Worm (Caenorhabditis elegans) whole organism, L1 larva: Measurements from ENCODE around the gene fbf-1.

ENCODE experiments used
- C04F5.9 ChIP-seq: sonication (generic microtip); optimal IDR thresholded peaks from 2 replicates; lab custom pipeline; 2016; ENCODE audit warnings: missing genetic modification characterization, missing compliant biosample characterization
- C16A3.4 ChIP-seq: fragments of 150-350 bp; optimal IDR thresholded peaks from 2 replicates; lab custom pipeline; 2014; ENCODE audit warnings: missing biosample characterization, missing genetic modification characterization
- C34B4.2 ChIP-seq: sonication (generic microtip); optimal IDR thresholded peaks from 2 replicates; lab custom pipeline; 2017; ENCODE audit warnings: mild to moderate bottlenecking, missing genetic modification characterization, missing compliant biosample characterization
- Y116A8C.19 ChIP-seq: sonication (generic microtip); optimal IDR thresholded peaks from 2 replicates; lab custom pipeline; 2016; ENCODE audit warnings: missing compliant biosample characterization, missing genetic modification characterization, borderline replicate concordance
- aha-1 ChIP-seq: fragments of 150-350 bp; optimal IDR thresholded peaks from 2 replicates; lab custom pipeline; 2014; ENCODE audit warnings: missing biosample characterization, missing genetic modification characterization
- ama-1 ChIP-seq: fragments of 150-350 bp; optimal IDR thresholded peaks from 2 replicates; lab custom pipeline; 2014
- ceh-8 ChIP-seq: fragments of 200-800 bp; sonication (Bioruptor generic); optimal IDR thresholded peaks from 2 replicates; lab custom pipeline; 2018; ENCODE audit warnings: mild to moderate bottlenecking, missing genetic modification characterization, moderate library complexity, missing compliant biosample characterization
- dpl-1 ChIP-seq, 3 experiments: fragments of 150-350 bp in 2 of 3; sonication (generic microtip) in 1 of 3; optimal IDR thresholded peaks; 2 replicates each; lab custom pipeline; 2014 to 2017; ENCODE audit warnings: missing biosample characterization in 3 of 3, missing genetic modification characterization in 3 of 3, missing genetic modification reagents in 3 of 3
- dsc-1 ChIP-seq: sonication (generic microtip); optimal IDR thresholded peaks from 2 replicates; lab custom pipeline; 2016; ENCODE audit warnings: mild to moderate bottlenecking, missing genetic modification characterization, missing compliant biosample characterization
- efl-1 ChIP-seq, 4 experiments: fragments of 150-350 bp; optimal IDR thresholded peaks in 3 of 4; peaks in 1 of 4; 1 replicate in 1 of 4; 2 replicates in 3 of 4; lab custom pipeline; 2014; ENCODE audit warnings: missing biosample characterization in 2 of 4, missing genetic modification characterization in 2 of 4, missing genetic modification reagents in 2 of 4
- efl-3 ChIP-seq: fragments of 200-800 bp; sonication (Bioruptor generic); optimal IDR thresholded peaks from 2 replicates; lab custom pipeline; 2018; ENCODE audit warnings: mild to moderate bottlenecking, missing genetic modification characterization, missing compliant biosample characterization
- egl-13 ChIP-seq: sonication (generic microtip); optimal IDR thresholded peaks from 2 replicates; lab custom pipeline; 2016; ENCODE audit warnings: missing genotype, missing genetic modification reagents, missing genetic modification characterization, missing compliant biosample characterization
- egl-27 ChIP-seq, 2 experiments: fragments of 150-350 bp in 1 of 2; sonication (generic microtip); optimal IDR thresholded peaks; 3 replicates each; lab custom pipeline; 2017 to 2018; ENCODE audit warnings: missing biosample characterization in 2 of 2, missing genetic modification characterization in 2 of 2, missing genetic modification reagents in 2 of 2
- elt-3 ChIP-seq, 6 experiments: fragments of 150-350 bp in 1 of 6; sonication (generic microtip); optimal IDR thresholded peaks; 2 replicates each; lab custom pipeline; 2017 to 2018; ENCODE audit warnings: missing biosample characterization in 6 of 6, missing genetic modification characterization in 6 of 6, inconsistent platforms in 1 of 6
- fkh-10 ChIP-seq: sonication (generic microtip); optimal IDR thresholded peaks from 2 replicates; lab custom pipeline; 2017; ENCODE audit warnings: missing biosample characterization, missing genetic modification reagents, missing genetic modification characterization
- fkh-4 ChIP-seq: sonication (generic microtip); optimal IDR thresholded peaks from 2 replicates; lab custom pipeline; 2016; ENCODE audit warnings: missing compliant biosample characterization, missing genetic modification characterization, borderline replicate concordance
- fkh-8 ChIP-seq: sonication (generic microtip); optimal IDR thresholded peaks from 2 replicates; lab custom pipeline; 2016; ENCODE audit warnings: mild to moderate bottlenecking, missing genetic modification characterization, missing compliant biosample characterization
- fos-1 ChIP-seq: fragments of 150-350 bp; optimal IDR thresholded peaks from 2 replicates; lab custom pipeline; 2014; ENCODE audit warnings: missing biosample characterization, missing genetic modification characterization
- grh-1 ChIP-seq: fragments of 200-800 bp; sonication (Bioruptor generic); IDR thresholded peaks from 2 replicates; pipeline ENCODE4 v1.3.6; 2022; ENCODE audit warnings: missing genetic modification reagents, missing genetic modification characterization, missing compliant biosample characterization
- hlh-17 ChIP-seq: fragments of 200-800 bp; sonication (Bioruptor generic); optimal IDR thresholded peaks from 2 replicates; lab custom pipeline; 2018; ENCODE audit warnings: missing genetic modification characterization, mild to moderate bottlenecking, missing compliant biosample characterization, moderate library complexity, borderline replicate concordance
- hlh-4 ChIP-seq: sonication (generic microtip); optimal IDR thresholded peaks from 2 replicates; lab custom pipeline; 2016; ENCODE audit warnings: mild to moderate bottlenecking, missing genetic modification characterization, missing compliant biosample characterization
- hpl-2 ChIP-seq: fragments of 150-350 bp; optimal IDR thresholded peaks from 2 replicates; lab custom pipeline; 2014; ENCODE audit warnings: missing biosample characterization, missing genetic modification reagents, missing genetic modification characterization
- irx-1 ChIP-seq: sonication (generic microtip); optimal IDR thresholded peaks from 2 replicates; lab custom pipeline; 2016; ENCODE audit warnings: missing genetic modification characterization, missing compliant biosample characterization
- isw-1 ChIP-seq: fragments of 200-800 bp; sonication (Bioruptor generic); IDR thresholded peaks from 2 replicates; pipeline ENCODE4 v1.3.6; 2022; ENCODE audit warnings: missing genetic modification characterization, missing compliant biosample characterization
- lin-13 ChIP-seq: fragments of 150-350 bp; optimal IDR thresholded peaks from 2 replicates; lab custom pipeline; 2014; ENCODE audit warnings: missing biosample characterization, missing genetic modification reagents, missing genetic modification characterization
- lin-14 ChIP-seq: fragments of 200-800 bp; sonication (Bioruptor generic); optimal IDR thresholded peaks from 2 replicates; lab custom pipeline; 2018; ENCODE audit warnings: mild to moderate bottlenecking, missing genetic modification characterization, moderate library complexity, missing compliant biosample characterization
- lin-39 ChIP-seq: fragments of 150-350 bp; optimal IDR thresholded peaks from 2 replicates; lab custom pipeline; 2014; ENCODE audit warnings: missing biosample characterization, missing genetic modification reagents, missing genetic modification characterization
- lir-3 ChIP-seq: sonication (generic microtip); optimal IDR thresholded peaks from 2 replicates; lab custom pipeline; 2016; ENCODE audit warnings: mild to moderate bottlenecking, missing genetic modification characterization, moderate library complexity, missing compliant biosample characterization; ENCODE audit not compliant: poor library complexity
- lsy-2 ChIP-seq, 2 experiments: fragments of 150-350 bp; optimal IDR thresholded peaks; 2 replicates each; lab custom pipeline; 2014; ENCODE audit warnings: missing biosample characterization in 2 of 2, missing genetic modification characterization in 2 of 2
- mef-2 ChIP-seq: fragments of 150-350 bp; optimal IDR thresholded peaks from 2 replicates; lab custom pipeline; 2014; ENCODE audit warnings: missing biosample characterization, missing genetic modification characterization
- nhr-19 ChIP-seq: fragments of 200-800 bp; sonication (Bioruptor generic); conservative IDR thresholded peaks from 2 replicates; pipeline ENCODE4 v1.3.6; 2022; ENCODE audit warnings: missing genetic modification characterization, missing compliant biosample characterization
- nhr-20 ChIP-seq: sonication (generic microtip); optimal IDR thresholded peaks from 2 replicates; lab custom pipeline; 2016; ENCODE audit warnings: mild to moderate bottlenecking, missing genetic modification characterization, missing compliant biosample characterization
- nhr-237 ChIP-seq: fragments of 150-350 bp; optimal IDR thresholded peaks from 2 replicates; lab custom pipeline; 2014; ENCODE audit warnings: missing biosample characterization, missing genetic modification characterization
- nhr-47 ChIP-seq: sonication (generic microtip); optimal IDR thresholded peaks from 2 replicates; lab custom pipeline; 2016; ENCODE audit warnings: mild to moderate bottlenecking, missing genetic modification characterization, moderate library complexity, missing compliant biosample characterization
- nhr-76 ChIP-seq: sonication (generic microtip); optimal IDR thresholded peaks from 2 replicates; lab custom pipeline; 2017; ENCODE audit warnings: missing biosample characterization, missing genetic modification characterization
- nhr-77 ChIP-seq: fragments of 150-350 bp; optimal IDR thresholded peaks from 2 replicates; lab custom pipeline; 2014; ENCODE audit warnings: missing biosample characterization, missing genetic modification characterization
- nhr-90 ChIP-seq: sonication (generic microtip); optimal IDR thresholded peaks from 2 replicates; lab custom pipeline; 2016; ENCODE audit warnings: mild to moderate bottlenecking, missing genetic modification characterization, missing compliant biosample characterization; ENCODE audit not compliant: poor library complexity
- pax-3 ChIP-seq: fragments of 200-800 bp; sonication (Bioruptor generic); optimal IDR thresholded peaks from 2 replicates; lab custom pipeline; 2018; ENCODE audit warnings: mild to moderate bottlenecking, missing genetic modification characterization, moderate library complexity, missing compliant biosample characterization
- pqm-1 ChIP-seq: sonication (generic microtip); optimal IDR thresholded peaks from 3 replicates; lab custom pipeline; 2017; ENCODE audit warnings: missing biosample characterization, missing genetic modification characterization
- rnt-1 ChIP-seq: sonication (generic microtip); optimal IDR thresholded peaks from 2 replicates; lab custom pipeline; 2016; ENCODE audit warnings: mild to moderate bottlenecking, missing genetic modification characterization, moderate library complexity, missing compliant biosample characterization
- skn-1 ChIP-seq: fragments of 150-350 bp; optimal IDR thresholded peaks from 2 replicates; lab custom pipeline; 2014; ENCODE audit warnings: missing biosample characterization, missing genetic modification characterization
- snpc-4 ChIP-seq: fragments of 150-350 bp; optimal IDR thresholded peaks from 2 replicates; lab custom pipeline; 2014; ENCODE audit warnings: missing biosample characterization, missing genetic modification characterization
- snu-23 ChIP-seq: sonication (generic microtip); optimal IDR thresholded peaks from 2 replicates; lab custom pipeline; 2016; ENCODE audit warnings: missing genetic modification characterization, missing compliant biosample characterization
- sox-4 ChIP-seq: sonication (generic microtip); optimal IDR thresholded peaks from 2 replicates; lab custom pipeline; 2016; ENCODE audit warnings: missing genetic modification characterization, missing compliant biosample characterization
- sptf-1 ChIP-seq: fragments of 150-350 bp; optimal IDR thresholded peaks from 2 replicates; lab custom pipeline; 2014; ENCODE audit warnings: missing biosample characterization, missing genetic modification characterization
- sup-37 ChIP-seq: fragments of 200-800 bp; sonication (Bioruptor generic); optimal IDR thresholded peaks from 2 replicates; lab custom pipeline; 2018; ENCODE audit warnings: mild to moderate bottlenecking, missing genetic modification characterization, missing compliant biosample characterization
- swsn-7 ChIP-seq: sonication (generic microtip); optimal IDR thresholded peaks from 2 replicates; lab custom pipeline; 2016; ENCODE audit warnings: missing genetic modification characterization, missing compliant biosample characterization
- tbx-2 ChIP-seq: sonication (generic microtip); optimal IDR thresholded peaks from 2 replicates; lab custom pipeline; 2016; ENCODE audit warnings: missing genetic modification characterization, missing compliant biosample characterization
- unc-130 ChIP-seq: fragments of 150-350 bp; optimal IDR thresholded peaks from 2 replicates; lab custom pipeline; 2017; ENCODE audit warnings: missing biosample characterization, missing genetic modification characterization, inconsistent platforms
- unc-30 ChIP-seq: sonication (generic microtip); optimal IDR thresholded peaks from 2 replicates; lab custom pipeline; 2017; ENCODE audit warnings: missing biosample characterization, missing genetic modification characterization
- unc-98 ChIP-seq: fragments of 200-800 bp; sonication (Bioruptor generic); IDR thresholded peaks from 2 replicates; pipeline ENCODE4 v1.3.6; 2022; ENCODE audit warnings: missing genetic modification characterization, missing compliant biosample characterization
- zag-1 ChIP-seq: fragments of 150-350 bp; optimal IDR thresholded peaks from 2 replicates; lab custom pipeline; 2014; ENCODE audit warnings: missing biosample characterization, missing genetic modification characterization
- ztf-4 ChIP-seq: fragments of 150-350 bp; optimal IDR thresholded peaks from 2 replicates; lab custom pipeline; 2014; ENCODE audit warnings: missing biosample characterization, missing genetic modification characterization

fbf-1 gene

ce11 chrII:6028594-6029141 is 52.0 kb downstream of the fbf-1 start:
- TF ChIP-seq unc-130 (tag; lab: Kevin White, UChicago) (peak; percentile 7), pqm-1 (tag; lab: Kevin White, UChicago) (no peak), efl-1 (optimal IDR thresholded peaks at IDR 0.05; lab: Kevin White, UChicago) (peak; percentile 12 to 20), efl-1 (GFP tag; optimal IDR thresholded peaks at IDR 0.05 in 1 of 2; lab: Kevin White, UChicago) (peak in 1 of 2 experiments; percentile 84), lin-39 (peak; percentile 19), lin-14 (GFP tag; lab: Kevin White, UChicago) (peak; percentile 86), C16A3.4 (tag; lab: Kevin White, UChicago) (no peak), nhr-20 (peak; percentile 31), Y116A8C.19 (no peak), unc-30 (tag; lab: Kevin White, UChicago) (no peak), nhr-76 (tag; lab: Kevin White, UChicago) (no peak), irx-1 (tag; lab: Kevin White, UChicago) (no peak), ama-1 (lab: Kevin White, UChicago) (no peak), grh-1 (GFP tag; lab: Robert Waterston, UW) (no peak), lsy-2 (tag; optimal IDR thresholded peaks at IDR 0.05; lab: Kevin White, UChicago) (peak; percentile 3 to 51), nhr-90 (tag; lab: Kevin White, UChicago) (no peak), snu-23 (GFP tag; lab: Kevin White, UChicago) (peak; percentile 46), C34B4.2 (tag; lab: Kevin White, UChicago) (no peak), skn-1 (tag; lab: Kevin White, UChicago) (no peak), pax-3 (tag; lab: Kevin White, UChicago) (no peak), snpc-4 (no peak), egl-27 (tag; optimal IDR thresholded peaks at IDR 0.05; lab: Kevin White, UChicago) (no peak), lir-3 (tag; lab: Kevin White, UChicago) (no peak), ceh-8 (GFP tag; lab: Kevin White, UChicago) (no peak), hlh-4 (no peak), nhr-19 (GFP tag; lab: Robert Waterston, UW) (peak; percentile 38; the same call in 1 of the 2 replicates), zag-1 (tag; lab: Kevin White, UChicago) (no peak), efl-3 (GFP tag; lab: Kevin White, UChicago) (no peak), C04F5.9 (tag; lab: Kevin White, UChicago) (no peak), aha-1 (tag; lab: Kevin White, UChicago) (no peak), fkh-4 (tag; lab: Kevin White, UChicago) (no peak), egl-13 (tag; lab: Kevin White, UChicago) (no peak), mef-2 (no peak), unc-98 (GFP tag; lab: Robert Waterston, UW) (no peak), swsn-7 (peak; percentile 12), sox-4 (tag; lab: Kevin White, UChicago) (no peak), lin-13 (GFP tag; lab: Kevin White, UChicago) (no peak), sup-37 (GFP tag; lab: Kevin White, UChicago) (no peak), nhr-237 (tag; lab: Kevin White, UChicago) (no peak), nhr-77 (no peak), isw-1 (no peak), dsc-1 (tag; lab: Kevin White, UChicago) (peak; percentile 75), ztf-4 (tag; lab: Kevin White, UChicago) (no peak), fkh-8 (no peak), fos-1 (no peak), hlh-17 (GFP tag; lab: Kevin White, UChicago) (no peak), sptf-1 (tag; lab: Kevin White, UChicago) (no peak), dpl-1 (GFP tag; optimal IDR thresholded peaks at IDR 0.05; lab: Kevin White, UChicago) (no peak), tbx-2 (tag; lab: Kevin White, UChicago) (no peak), hpl-2 (GFP tag; lab: Kevin White, UChicago) (no peak), nhr-47 (tag; lab: Kevin White, UChicago) (peak; percentile 3), rnt-1 (peak; percentile 66), elt-3 (tag; optimal IDR thresholded peaks at IDR 0.05; lab: Kevin White, UChicago) (no peak), fkh-10 (GFP tag; lab: Kevin White, UChicago) (no peak)
